Fruit fly (Drosophila melanogaster): ENCODE measurements around the gene Diedel.

Gene Diedel

dm6 chr3R:29496315-29496714, 2.7 kb downstream of the Diedel start:
- TF ChIP-seq noc (tag; optimal IDR thresholded peaks at IDR 0.05): no peak

dm6 chr3R:29502978-29503377, 9.3 kb downstream of the Diedel start:
- no peak for TF ChIP-seq noc (tag; optimal IDR thresholded peaks at IDR 0.05)

DNA sequence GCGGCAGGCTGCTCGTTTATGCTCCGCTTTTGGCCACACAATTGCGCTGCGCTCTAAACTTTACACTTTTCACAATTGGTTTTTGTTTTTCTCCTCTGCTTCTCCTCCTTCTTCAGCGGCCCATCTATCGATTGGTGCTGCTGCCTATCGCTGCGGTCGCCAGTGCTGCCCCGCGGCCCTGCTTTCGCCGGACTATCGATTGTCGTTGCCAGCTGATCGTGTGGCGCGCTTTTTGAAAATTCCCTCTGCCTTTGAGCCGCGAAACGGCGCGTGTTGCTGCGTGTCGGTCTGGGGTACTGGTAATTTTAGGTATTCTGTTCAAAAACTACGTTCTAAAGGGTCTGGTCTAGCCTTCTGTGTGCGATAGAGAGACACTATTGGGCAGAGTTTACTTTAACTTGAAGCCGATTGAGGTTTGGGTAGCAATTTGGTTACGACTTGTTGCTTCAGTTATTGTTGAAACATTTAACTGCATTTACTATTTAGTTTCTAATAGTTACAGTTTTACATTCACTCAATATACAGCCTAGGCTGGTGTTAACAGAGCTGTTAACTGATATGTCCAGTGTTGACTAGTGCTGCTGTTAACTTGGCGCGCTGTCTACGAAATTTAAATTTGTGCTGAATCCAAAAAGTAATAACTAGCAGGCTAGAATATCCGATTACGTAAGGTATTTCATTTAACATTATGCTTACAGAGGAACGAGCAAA, 9.9 kb downstream of the Diedel start, which contains the start of gene Trc8:
Gene Trc8, minus strand, starts transcription at position 392 of the 711 bp plus-strand sequence.
- TF ChIP-seq noc (tag; optimal IDR thresholded peaks at IDR 0.05): no peak

- TF ChIP-seq noc (tag; optimal IDR thresholded peaks at IDR 0.05): no peak
These were observed 12.9 kb downstream of the Diedel start for dm6 chr3R:29506581-29506980.

DNA sequence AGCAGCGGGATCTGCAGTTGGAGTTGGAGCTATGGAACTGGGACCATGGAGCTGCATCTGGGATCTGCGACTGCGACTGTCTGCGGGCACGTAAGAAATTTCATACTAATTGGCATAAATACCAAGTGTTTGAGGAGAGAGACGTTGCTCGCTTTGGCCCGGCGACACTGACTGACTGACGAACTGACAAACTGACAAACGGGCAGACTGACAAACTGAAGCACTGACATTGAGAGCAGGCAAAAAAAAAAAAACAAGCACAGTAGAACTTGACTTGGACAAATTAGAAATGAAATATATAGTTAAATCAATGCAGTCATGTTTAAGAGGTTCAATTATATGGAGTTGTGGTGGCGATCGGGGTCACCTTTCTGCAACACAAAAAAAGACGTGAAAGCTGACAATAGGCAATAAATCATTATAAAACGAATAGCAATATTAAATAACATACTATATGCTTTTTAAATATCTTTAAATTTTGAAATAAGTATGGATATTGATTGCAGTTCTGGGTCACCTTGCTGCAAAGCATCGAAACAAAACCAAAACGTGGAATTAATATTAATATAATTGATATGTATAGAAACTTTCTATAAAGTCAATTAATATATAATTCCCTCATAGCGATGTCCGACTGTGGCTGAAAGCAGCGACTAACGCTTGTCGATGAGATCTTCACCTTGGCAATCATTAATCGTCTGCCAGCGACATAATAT, 15.1 kb downstream of the Diedel start:
- no peak for TF ChIP-seq noc (tag; optimal IDR thresholded peaks at IDR 0.05)

DNA sequence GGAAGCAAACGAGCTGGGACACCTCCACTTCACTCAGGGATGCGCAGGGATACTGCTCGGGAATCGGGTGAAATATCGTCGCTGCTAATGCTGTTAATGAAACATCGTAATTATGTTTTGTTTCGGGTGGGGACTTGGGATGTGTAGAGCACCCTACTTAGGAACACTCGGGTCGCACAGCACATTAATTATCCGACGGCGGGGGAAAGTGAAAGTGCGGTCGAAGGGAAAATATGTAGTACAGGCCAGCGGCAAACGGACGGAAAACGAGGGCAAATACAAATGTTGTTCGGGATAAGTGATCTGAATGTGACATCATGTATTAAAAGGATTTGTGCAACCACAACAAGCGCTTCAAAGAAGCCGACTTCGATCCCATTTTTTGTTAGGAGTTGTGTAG, 17.8 kb downstream of the Diedel start:
- TF ChIP-seq noc (tag; optimal IDR thresholded peaks at IDR 0.05): no peak

dm6 chr3R:29512306-29513044, 18.8 kb downstream of the Diedel start:
- TF ChIP-seq noc (tag; optimal IDR thresholded peaks at IDR 0.05): no peak

DNA sequence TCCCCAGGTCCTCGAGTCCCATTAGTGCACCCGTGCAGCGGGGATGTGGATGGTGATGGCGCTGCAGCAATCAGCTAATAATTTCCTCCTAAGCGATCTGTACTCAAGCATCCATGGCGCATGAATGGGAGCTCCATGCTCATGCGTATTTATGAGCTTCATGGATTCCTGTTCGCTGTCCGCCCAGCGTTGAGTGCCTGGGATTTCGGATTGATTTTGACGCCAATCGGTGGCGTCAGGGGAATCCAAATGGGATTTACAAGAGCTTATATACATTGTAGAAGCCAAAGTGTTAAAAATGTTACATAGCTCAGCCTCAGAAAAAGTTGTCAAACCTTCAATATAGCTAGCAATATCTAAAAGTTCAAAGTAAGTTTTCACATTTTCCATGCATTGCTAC, 21.8 kb downstream of the Diedel start, which contains the start of gene ND-20L:
Gene ND-20L, plus strand, starts transcription at position 301 of the 400 bp plus-strand sequence.
- no peak for TF ChIP-seq noc (tag; optimal IDR thresholded peaks at IDR 0.05)

DNA sequence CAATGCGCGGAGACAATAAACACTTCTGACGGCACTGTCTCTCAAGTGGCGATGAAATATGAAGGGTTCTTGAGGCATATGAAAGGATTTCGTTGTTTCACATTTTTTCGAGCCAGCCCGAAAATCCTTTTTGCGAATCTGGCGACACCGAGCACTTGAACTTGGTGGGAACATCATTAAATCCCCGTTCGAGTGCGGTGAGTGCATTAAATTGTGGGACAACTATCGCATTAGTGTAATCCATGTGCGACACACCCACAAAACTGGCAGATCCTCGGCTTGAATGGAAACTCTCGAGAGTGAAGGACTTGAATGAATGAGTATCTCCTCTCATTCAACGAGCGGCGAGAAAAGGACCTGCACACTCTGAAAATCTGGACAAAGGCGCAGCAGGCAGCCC, 23.1 kb downstream of the Diedel start:
- TF ChIP-seq noc (tag; optimal IDR thresholded peaks at IDR 0.05): no peak

- TF ChIP-seq noc (tag; optimal IDR thresholded peaks at IDR 0.05): no peak
These were observed 24.3 kb downstream of the Diedel start for dm6 chr3R:29517923-29518322.

dm6 chr3R:29518498-29518897, 24.8 kb downstream of the Diedel start:
- TF ChIP-seq noc (tag; optimal IDR thresholded peaks at IDR 0.05): no peak

- no peak for TF ChIP-seq noc (tag; optimal IDR thresholded peaks at IDR 0.05)
These were observed 25.7 kb downstream of the Diedel start for dm6 chr3R:29519332-29519731.

DNA sequence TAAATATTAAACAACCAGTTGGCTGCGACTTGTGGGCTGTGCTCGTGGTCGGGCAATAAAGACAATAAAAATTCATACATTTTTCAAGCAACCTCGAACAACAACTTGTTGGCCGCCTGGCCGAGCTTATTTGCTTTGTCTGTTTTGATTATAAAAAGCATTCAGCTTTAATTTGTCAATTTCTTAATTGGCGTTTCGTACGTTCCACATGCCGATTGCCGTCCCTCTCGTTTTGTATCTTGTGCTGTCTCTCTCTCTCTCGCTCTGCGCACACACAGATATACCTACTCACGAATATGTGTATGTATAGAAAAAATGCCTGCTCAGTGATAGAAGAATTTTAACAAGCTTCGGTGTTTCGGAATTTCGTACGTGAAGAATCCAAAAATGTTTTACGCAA, 26.6 kb downstream of the Diedel start:
- TF ChIP-seq noc (tag; optimal IDR thresholded peaks at IDR 0.05): no peak

DNA sequence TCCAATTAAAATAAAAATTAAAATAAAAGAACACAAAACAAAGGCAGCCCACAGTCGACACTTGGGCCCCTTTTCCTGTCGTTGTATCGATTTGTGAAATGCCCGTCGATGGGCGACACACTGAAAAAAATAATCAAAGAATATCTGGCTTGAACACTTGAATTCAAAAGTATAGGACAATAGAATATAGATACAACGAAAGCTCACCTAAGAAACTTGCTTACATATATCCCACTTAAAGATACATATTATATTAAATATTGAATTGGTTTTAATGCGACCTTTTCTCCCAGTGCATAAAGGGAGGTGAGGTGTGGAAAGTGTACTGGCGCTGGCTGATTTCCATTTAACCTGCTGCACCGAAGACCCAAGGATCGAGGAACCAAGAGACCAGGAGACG, 28.5 kb downstream of the Diedel start:
- TF ChIP-seq noc (tag; optimal IDR thresholded peaks at IDR 0.05): no peak

- TF ChIP-seq noc (tag; optimal IDR thresholded peaks at IDR 0.05): no peak
These were observed 30.5 kb downstream of the Diedel start for dm6 chr3R:29523978-29524775.

- TF ChIP-seq noc (tag; optimal IDR thresholded peaks at IDR 0.05): no peak
These were observed 32.9 kb downstream of the Diedel start for dm6 chr3R:29526565-29526964.
